Worm (Caenorhabditis elegans): ENCODE data around the gene gid-2.

gid-2 gene

DNA sequence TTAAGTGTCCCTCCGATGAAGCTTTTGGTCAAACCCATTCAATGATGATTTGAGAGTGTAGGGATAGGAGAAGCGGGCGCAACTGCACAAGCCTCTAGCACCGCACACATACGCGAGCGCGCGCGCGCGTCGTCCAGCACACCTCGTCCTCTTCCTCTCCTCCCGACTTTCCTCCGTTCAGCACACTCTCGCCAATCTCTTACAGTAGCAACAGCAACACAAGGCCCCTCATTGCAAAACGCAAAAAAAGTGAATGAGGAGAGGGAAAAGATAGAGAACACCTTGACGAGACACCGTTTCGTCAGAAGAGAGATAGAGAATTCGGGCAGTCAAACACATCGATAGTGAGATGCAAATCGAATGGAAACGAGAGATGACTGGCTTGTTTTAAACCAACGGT lies 6.3 kb downstream of the gid-2 start (continued):
- TF ChIP-seq aly-2 (tag; optimal IDR thresholded peaks at IDR 0.05) (no peak), nhr-12 (tag; optimal IDR thresholded peaks at IDR 0.05) (no peak), nhr-25 (tag; optimal IDR thresholded peaks at IDR 0.05) (peak; percentile 30), zag-1 (tag; optimal IDR thresholded peaks at IDR 0.05) (no peak)

DNA sequence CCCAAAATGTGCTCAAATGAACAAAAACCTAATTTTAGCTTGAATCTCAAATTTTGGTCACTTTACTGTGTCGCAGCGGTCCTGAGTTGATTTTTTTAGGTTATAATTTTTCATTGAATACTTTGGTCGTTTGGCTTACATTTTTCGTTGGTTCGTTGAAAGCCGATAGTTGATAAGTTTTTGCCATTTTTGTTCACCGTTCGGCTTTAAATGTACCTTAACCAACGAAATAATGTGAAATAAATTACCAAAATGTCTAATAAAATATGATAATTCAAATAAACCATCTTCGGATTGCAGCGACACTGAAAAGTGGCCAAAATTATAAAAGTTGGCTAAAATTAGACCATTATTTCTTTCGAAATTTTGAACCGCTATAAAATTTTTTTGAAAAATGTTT lies 8.4 kb downstream of the gid-2 start:
- TF ChIP-seq lsy-2 (tag; optimal IDR thresholded peaks at IDR 0.05) (no peak), zag-1 (tag; optimal IDR thresholded peaks at IDR 0.05) (no peak), mbf-1 (tag; optimal IDR thresholded peaks at IDR 0.05) (no peak), dmd-4 (tag; optimal IDR thresholded peaks at IDR 0.05) (no peak), nhr-6 (tag; optimal IDR thresholded peaks at IDR 0.05) (no peak), peb-1 (tag; optimal IDR thresholded peaks at IDR 0.05) (no peak), sem-4 (tag; optimal IDR thresholded peaks at IDR 0.05) (no peak), egl-27 (tag; optimal IDR thresholded peaks at IDR 0.05) (no peak), elt-3 (tag; optimal IDR thresholded peaks at IDR 0.05) (no peak), skn-1 (tag; optimal IDR thresholded peaks at IDR 0.05) (no peak), sma-9 (GFP tag; optimal IDR thresholded peaks at IDR 0.05) (no peak), sma-9 (tag; optimal IDR thresholded peaks at IDR 0.05) (no peak), R02D3.7 (tag; optimal IDR thresholded peaks at IDR 0.05) (no peak), lin-11 (tag; optimal IDR thresholded peaks at IDR 0.05) (no peak), mab-5 (tag; optimal IDR thresholded peaks at IDR 0.05) (no peak), nhr-25 (tag; optimal IDR thresholded peaks at IDR 0.05) (no peak), F13H6.1 (tag; optimal IDR thresholded peaks at IDR 0.05) (no peak), nhr-77 (tag; optimal IDR thresholded peaks at IDR 0.05) (no peak), aly-2 (tag; optimal IDR thresholded peaks at IDR 0.05) (no peak)

ce11 chrX:2427404-2427803 lies 11.4 kb downstream of the gid-2 start, which contains the start of gene gcy-31:
Gene gcy-31 (minus strand): TSS chrX:2427504.
- TF ChIP-seq nhr-25 (tag; optimal IDR thresholded peaks at IDR 0.05) (no peak), F13H6.1 (tag; optimal IDR thresholded peaks at IDR 0.05) (no peak)

DNA sequence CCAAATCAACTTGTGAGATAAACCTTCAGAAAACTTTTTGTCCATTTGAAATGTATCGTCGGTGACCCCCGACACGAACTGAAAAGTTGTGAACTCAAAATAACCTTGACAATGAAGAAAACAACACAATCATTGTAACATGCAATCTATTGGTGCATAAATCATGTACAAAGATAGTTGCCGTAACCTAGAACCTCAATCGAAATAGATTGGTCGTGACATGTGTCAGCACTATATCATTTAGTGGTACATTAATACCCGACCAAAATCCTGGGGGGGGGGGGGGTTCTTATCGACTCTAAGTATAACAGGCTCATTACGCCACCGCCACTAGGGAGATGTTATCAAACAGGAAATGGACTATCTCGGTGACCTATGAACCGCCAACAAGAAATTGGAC lies 11.8 kb downstream of the gid-2 start:
- no peak for TF ChIP-seq nhr-10 (tag; optimal IDR thresholded peaks at IDR 0.05)
- TF ChIP-seq nhr-25 (tag; optimal IDR thresholded peaks at IDR 0.05), result peak; percentile 32
- peak; percentile 26 for TF ChIP-seq ceh-16 (tag; optimal IDR thresholded peaks at IDR 0.05)

- TF ChIP-seq fos-1 (tag; optimal IDR thresholded peaks at IDR 0.05) (peak; percentile 12), egl-27 (tag; optimal IDR thresholded peaks at IDR 0.05) (peak; percentile 26), F13H6.1 (tag; optimal IDR thresholded peaks at IDR 0.05) (peak; percentile 14), nhr-21 (tag; optimal IDR thresholded peaks at IDR 0.05) (no peak)
Observed at ce11 chrX:2425284-2425683, 13.5 kb downstream of the gid-2 start.

ce11 chrX:2422123-2422522 lies 16.6 kb downstream of the gid-2 start:
- no peak for TF ChIP-seq nhr-6 (tag; optimal IDR thresholded peaks at IDR 0.05)
- TF ChIP-seq nhr-10 (tag; optimal IDR thresholded peaks at IDR 0.05), result no peak
- no peak for TF ChIP-seq fos-1 (tag; optimal IDR thresholded peaks at IDR 0.05)
- TF ChIP-seq ztf-11 (tag; optimal IDR thresholded peaks at IDR 0.05), result no peak
- no peak for TF ChIP-seq nhr-237 (tag; optimal IDR thresholded peaks at IDR 0.05)
- TF ChIP-seq gmeb-1 (tag; optimal IDR thresholded peaks at IDR 0.05), result no peak
- no peak for TF ChIP-seq nhr-21 (tag; optimal IDR thresholded peaks at IDR 0.05)

DNA sequence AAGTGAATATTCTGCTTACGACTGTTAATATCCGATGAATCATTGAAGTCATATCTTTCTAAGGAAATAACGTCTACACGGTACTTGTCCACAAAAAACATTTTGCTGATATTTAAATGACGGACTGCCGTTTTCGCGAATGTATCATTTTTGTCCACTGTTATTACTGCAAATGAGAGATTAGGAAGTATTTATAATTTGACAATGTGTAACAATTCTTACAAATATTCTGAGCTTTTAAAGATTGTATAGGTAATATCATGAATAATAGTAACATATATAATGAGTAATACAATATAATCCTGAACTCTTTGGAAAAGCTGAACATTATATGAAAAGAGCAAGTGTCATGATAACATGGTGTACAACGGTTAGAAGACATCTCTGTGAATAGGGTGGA lies 19.0 kb downstream of the gid-2 start, which contains the start of gene glr-7:
Gene glr-7 (minus strand): TSS at position 101 of the 400 bp plus-strand sequence.
- TF ChIP-seq sma-9 (GFP tag; optimal IDR thresholded peaks at IDR 0.05) (no peak), sma-9 (tag; optimal IDR thresholded peaks at IDR 0.05) (no peak), elt-1 (tag; optimal IDR thresholded peaks at IDR 0.05) (no peak), nhr-77 (tag; optimal IDR thresholded peaks at IDR 0.05) (no peak), mbf-1 (tag; optimal IDR thresholded peaks at IDR 0.05) (no peak), nhr-25 (tag; optimal IDR thresholded peaks at IDR 0.05) (no peak), elt-3 (tag; optimal IDR thresholded peaks at IDR 0.05) (no peak), ZK546.5 (tag; optimal IDR thresholded peaks at IDR 0.05) (no peak), peb-1 (tag; optimal IDR thresholded peaks at IDR 0.05) (no peak), unc-39 (tag; optimal IDR thresholded peaks at IDR 0.05) (no peak), zag-1 (tag; optimal IDR thresholded peaks at IDR 0.05) (no peak), crh-2 (tag; optimal IDR thresholded peaks at IDR 0.05) (no peak), gmeb-1 (tag; optimal IDR thresholded peaks at IDR 0.05) (no peak), nhr-6 (tag; optimal IDR thresholded peaks at IDR 0.05) (no peak), nhr-21 (tag; optimal IDR thresholded peaks at IDR 0.05) (no peak), nhr-10 (tag; optimal IDR thresholded peaks at IDR 0.05) (no peak)
